Fruit fly (Drosophila melanogaster) whole organism, embryonic: ENCODE data around the gene Gas8.

Source experiments
- CG12071 ChIP-seq: fragments of 200-800 bp; sonication (Bioruptor generic); optimal IDR thresholded peaks from 3 replicates; lab custom pipeline; 2018; ENCODE audit warnings: missing biosample characterization, mild to moderate bottlenecking, missing genetic modification characterization
- CG12236 ChIP-seq: fragments of 200-800 bp; sonication (Bioruptor generic); optimal IDR thresholded peaks from 2 replicates; lab custom pipeline; 2016; ENCODE audit warnings: missing biosample characterization, missing genetic modification characterization
- CG12942 ChIP-seq: fragments of 200-800 bp; sonication (Bioruptor generic); optimal IDR thresholded peaks from 3 replicates; lab custom pipeline; 2016; ENCODE audit warnings: missing biosample characterization, missing genetic modification characterization
- CG13287 ChIP-seq: fragments of 200-800 bp; sonication (Bioruptor generic); IDR thresholded peaks from 2 replicates; pipeline ENCODE4 v1.3.6; 2022; ENCODE audit warnings: missing biosample characterization, missing genetic modification characterization; ENCODE audit not compliant: partially characterized antibody
- CG13624 ChIP-seq: fragments of 200-800 bp; sonication (Bioruptor generic); optimal IDR thresholded peaks from 2 replicates; lab custom pipeline; 2016; ENCODE audit warnings: missing biosample characterization, missing genetic modification characterization
- CG14014 ChIP-seq: fragments of 200-800 bp; sonication (Bioruptor generic); IDR thresholded peaks from 2 replicates; pipeline ENCODE4 v1.3.6; 2022; ENCODE audit warnings: missing biosample characterization, missing genetic modification characterization
- CG14441 ChIP-seq: fragments of 200-800 bp; sonication (Bioruptor generic); IDR thresholded peaks from 2 replicates; pipeline ENCODE4 v1.3.6; 2022; ENCODE audit warnings: missing biosample characterization, missing genetic modification characterization
- CG14667 ChIP-seq: fragments of 200-800 bp; sonication (Bioruptor generic); IDR thresholded peaks from 2 replicates; pipeline ENCODE4 v1.3.6; 2022; ENCODE audit warnings: missing biosample characterization, missing genetic modification characterization
- CG14860 ChIP-seq: fragments of 200-800 bp; sonication (Bioruptor generic); IDR thresholded peaks from 3 replicates; pipeline ENCODE4 v1.3.6; 2022; ENCODE audit warnings: missing biosample characterization, missing genetic modification characterization; ENCODE audit not compliant: partially characterized antibody
- CG1647 ChIP-seq: fragments of 200-800 bp; sonication (Bioruptor generic); optimal IDR thresholded peaks from 3 replicates; lab custom pipeline; 2016; ENCODE audit warnings: missing biosample characterization, missing genetic modification characterization
- CG18011 ChIP-seq: fragments of 200-800 bp; sonication (Bioruptor generic); optimal IDR thresholded peaks from 2 replicates; lab custom pipeline; 2017; ENCODE audit warnings: missing biosample characterization, missing genetic modification characterization, mild to moderate bottlenecking, moderate library complexity, missing genotype
- CG18262 ChIP-seq: fragments of 200-800 bp; optimal IDR thresholded peaks from 3 replicates; lab custom pipeline; 2019; ENCODE audit warnings: missing biosample characterization, mild to moderate bottlenecking, missing genetic modification characterization, moderate library complexity
- CG2202 ChIP-seq: fragments of 200-800 bp; sonication (Bioruptor generic); optimal IDR thresholded peaks from 2 replicates; lab custom pipeline; 2018; ENCODE audit warnings: missing biosample characterization, mild to moderate bottlenecking, missing genetic modification characterization
- CG31224 ChIP-seq: fragments of 200-800 bp; sonication (Bioruptor generic); IDR thresholded peaks from 2 replicates; pipeline ENCODE4 v1.3.6; 2022; ENCODE audit warnings: missing biosample characterization, missing genetic modification characterization
- CG3281 ChIP-seq: fragments of 200-800 bp; sonication (Bioruptor generic); optimal IDR thresholded peaks from 3 replicates; lab custom pipeline; 2017; ENCODE audit warnings: missing biosample characterization, mild to moderate bottlenecking, missing genetic modification characterization
- CG3838 ChIP-seq: fragments of 200-800 bp; sonication (Bioruptor generic); optimal IDR thresholded peaks from 3 replicates; lab custom pipeline; 2016; ENCODE audit warnings: missing biosample characterization, missing genetic modification characterization
- CG3995 ChIP-seq: fragments of 200-800 bp; sonication (Bioruptor generic); optimal IDR thresholded peaks from 3 replicates; lab custom pipeline; 2016; ENCODE audit warnings: missing biosample characterization, missing genetic modification characterization
- CG4328 ChIP-seq: fragments of 200-800 bp; sonication (Bioruptor generic); optimal IDR thresholded peaks from 3 replicates; lab custom pipeline; 2017; ENCODE audit warnings: missing biosample characterization, missing genetic modification reagents, missing genetic modification characterization
- CG4617 ChIP-seq: fragments of 200-800 bp; sonication (Bioruptor generic); optimal IDR thresholded peaks from 3 replicates; lab custom pipeline; 2016; ENCODE audit warnings: missing biosample characterization, missing genetic modification characterization, borderline replicate concordance
- CG4730 ChIP-seq: fragments of 200-800 bp; sonication (Bioruptor generic); IDR thresholded peaks from 2 replicates; pipeline ENCODE4 v1.3.6; 2022; ENCODE audit warnings: missing biosample characterization, missing genetic modification characterization
- CG4820 ChIP-seq: fragments of 200-800 bp; sonication (Bioruptor generic); optimal IDR thresholded peaks from 3 replicates; lab custom pipeline; 2016; ENCODE audit warnings: missing biosample characterization, missing genetic modification characterization
- CG6683 ChIP-seq: fragments of 200-800 bp; sonication (Bioruptor generic); optimal IDR thresholded peaks from 2 replicates; lab custom pipeline; 2017; ENCODE audit warnings: missing biosample characterization, mild to moderate bottlenecking, missing genetic modification characterization, missing genetic modification reagents
- CG7839 ChIP-seq: fragments of 200-800 bp; sonication (Bioruptor generic); optimal IDR thresholded peaks from 3 replicates; lab custom pipeline; 2018; ENCODE audit warnings: missing biosample characterization, mild to moderate bottlenecking, missing genetic modification characterization, moderate library complexity
- CG7963 ChIP-seq: fragments of 200-800 bp; sonication (Bioruptor generic); IDR thresholded peaks from 3 replicates; pipeline ENCODE4 v1.3.6; 2022; ENCODE audit warnings: missing biosample characterization, missing genetic modification characterization; ENCODE audit not compliant: partially characterized antibody
- CG7987 ChIP-seq: fragments of 200-800 bp; sonication (Bioruptor generic); optimal IDR thresholded peaks from 2 replicates; lab custom pipeline; 2018; ENCODE audit warnings: missing biosample characterization, mild to moderate bottlenecking, missing genetic modification characterization, moderate library complexity
- Ets65A ChIP-seq: fragments of 200-800 bp; sonication (Bioruptor generic); peaks from one replicate; lab custom pipeline; 2016; ENCODE audit warnings: missing biosample characterization, missing genetic modification characterization
- Fer3 ChIP-seq: fragments of 200-800 bp; sonication (Bioruptor generic); optimal IDR thresholded peaks from 2 replicates; lab custom pipeline; 2018; ENCODE audit warnings: missing biosample characterization, mild to moderate bottlenecking, missing genetic modification characterization, moderate library complexity
- HHEX ChIP-seq: fragments of 200-800 bp; sonication (Bioruptor generic); optimal IDR thresholded peaks from 3 replicates; lab custom pipeline; 2017; ENCODE audit warnings: missing biosample characterization, mild to moderate bottlenecking, missing genetic modification characterization, missing genetic modification reagents
- HmgD ChIP-seq: fragments of 200-800 bp; sonication (Bioruptor generic); optimal IDR thresholded peaks from 3 replicates; lab custom pipeline; 2016; ENCODE audit warnings: missing biosample characterization, missing genetic modification characterization
- Hr39 ChIP-seq: fragments of >200 bp; optimal IDR thresholded peaks from 2 replicates; lab custom pipeline; 2017
- NC2α ChIP-seq: fragments of 200-800 bp; sonication (Bioruptor generic); optimal IDR thresholded peaks from 2 replicates; lab custom pipeline; 2016; ENCODE audit warnings: missing biosample characterization, missing genetic modification characterization
- NFAT ChIP-seq: fragments of 200-800 bp; sonication (Bioruptor generic); IDR thresholded peaks from 2 replicates; pipeline ENCODE4 v1.3.6; 2022; ENCODE audit warnings: missing biosample characterization, missing genetic modification characterization
- NfI ChIP-seq: fragments of 200-800 bp; sonication (Bioruptor generic); optimal IDR thresholded peaks from 3 replicates; lab custom pipeline; 2018; ENCODE audit warnings: missing biosample characterization, mild to moderate bottlenecking, missing genetic modification characterization, moderate library complexity
- Sry-β ChIP-seq: fragments of 200-800 bp; sonication (Bioruptor generic); optimal IDR thresholded peaks from 2 replicates; lab custom pipeline; 2018; ENCODE audit warnings: missing biosample characterization, mild to moderate bottlenecking, missing genetic modification characterization, moderate library complexity
- Taf1 ChIP-seq: fragments of 200-800 bp; sonication (Bioruptor generic); IDR thresholded peaks from 2 replicates; pipeline ENCODE4 v1.3.6; 2022; ENCODE audit warnings: missing biosample characterization, missing genetic modification characterization
- Xbp1 ChIP-seq: fragments of 200-800 bp; sonication (Bioruptor generic); optimal IDR thresholded peaks from 3 replicates; lab custom pipeline; 2016; ENCODE audit warnings: missing biosample characterization, mild to moderate bottlenecking, missing genetic modification characterization
- bcd ChIP-seq: fragments of 200-800 bp; sonication (Bioruptor generic); optimal IDR thresholded peaks from 2 replicates; lab custom pipeline; 2017; ENCODE audit warnings: missing biosample characterization, mild to moderate bottlenecking, missing genetic modification characterization
- cg ChIP-seq: fragments of 200-800 bp; sonication (Bioruptor generic); optimal IDR thresholded peaks from 3 replicates; lab custom pipeline; 2019; ENCODE audit warnings: missing biosample characterization, mild to moderate bottlenecking, missing genetic modification characterization, moderate library complexity
- croc ChIP-seq: fragments of 200-800 bp; sonication (Bioruptor generic); conservative IDR thresholded peaks from 3 replicates; pipeline ENCODE4 v1.3.6; 2022; ENCODE audit warnings: missing biosample characterization, missing genetic modification characterization
- crp ChIP-seq, 2 experiments: fragments of 200-800 bp; sonication (Bioruptor generic); optimal IDR thresholded peaks; 2 replicates in 1 of 2; 3 replicates in 1 of 2; lab custom pipeline; 2017; ENCODE audit warnings: missing biosample characterization in 2 of 2, missing genetic modification characterization in 2 of 2, mild to moderate bottlenecking in 1 of 2, moderate library complexity in 1 of 2
- emc ChIP-seq: fragments of 200-800 bp; sonication (Bioruptor generic); optimal IDR thresholded peaks from 2 replicates; lab custom pipeline; 2016; ENCODE audit warnings: missing biosample characterization, missing genetic modification characterization
- hkb ChIP-seq, 2 experiments: fragments of 200-800 bp in 1 of 2; fragments of >200 bp in 1 of 2; sonication (Bioruptor generic) in 1 of 2; IDR thresholded peaks in 1 of 2; optimal IDR thresholded peaks in 1 of 2; 2 replicates each; pipeline versions ENCODE4 v1.3.6 to Lab custom; 2017 to 2022; ENCODE audit warnings: missing biosample characterization in 1 of 2, missing genetic modification characterization in 1 of 2
- oc ChIP-seq: fragments of 200-800 bp; sonication (Bioruptor generic); optimal IDR thresholded peaks from 2 replicates; lab custom pipeline; 2018; ENCODE audit warnings: missing biosample characterization, mild to moderate bottlenecking, missing genetic modification characterization, moderate library complexity
- sd ChIP-seq: fragments of 200-800 bp; sonication (Bioruptor generic); optimal IDR thresholded peaks from 3 replicates; lab custom pipeline; 2018; ENCODE audit warnings: missing biosample characterization, mild to moderate bottlenecking, missing genetic modification characterization, moderate library complexity
- sens ChIP-seq: fragments of 200-800 bp; sonication (Bioruptor generic); peaks from one replicate; lab custom pipeline; 2016; ENCODE audit warnings: missing biosample characterization, missing genetic modification characterization
- ssp ChIP-seq: fragments of 200-800 bp; sonication (Bioruptor generic); IDR thresholded peaks from 2 replicates; pipeline ENCODE4 v1.3.6; 2022; ENCODE audit warnings: missing biosample characterization, missing genetic modification characterization
- tgo ChIP-seq: fragments of 200-800 bp; sonication (Bioruptor generic); IDR thresholded peaks from 3 replicates; pipeline ENCODE4 v1.3.6; 2022; ENCODE audit warnings: missing biosample characterization, missing genetic modification characterization
- unpg ChIP-seq: fragments of 200-800 bp; sonication (Bioruptor generic); optimal IDR thresholded peaks from 3 replicates; lab custom pipeline; 2018; ENCODE audit warnings: missing biosample characterization, mild to moderate bottlenecking, missing genetic modification characterization, moderate library complexity

Gene Gas8

DNA sequence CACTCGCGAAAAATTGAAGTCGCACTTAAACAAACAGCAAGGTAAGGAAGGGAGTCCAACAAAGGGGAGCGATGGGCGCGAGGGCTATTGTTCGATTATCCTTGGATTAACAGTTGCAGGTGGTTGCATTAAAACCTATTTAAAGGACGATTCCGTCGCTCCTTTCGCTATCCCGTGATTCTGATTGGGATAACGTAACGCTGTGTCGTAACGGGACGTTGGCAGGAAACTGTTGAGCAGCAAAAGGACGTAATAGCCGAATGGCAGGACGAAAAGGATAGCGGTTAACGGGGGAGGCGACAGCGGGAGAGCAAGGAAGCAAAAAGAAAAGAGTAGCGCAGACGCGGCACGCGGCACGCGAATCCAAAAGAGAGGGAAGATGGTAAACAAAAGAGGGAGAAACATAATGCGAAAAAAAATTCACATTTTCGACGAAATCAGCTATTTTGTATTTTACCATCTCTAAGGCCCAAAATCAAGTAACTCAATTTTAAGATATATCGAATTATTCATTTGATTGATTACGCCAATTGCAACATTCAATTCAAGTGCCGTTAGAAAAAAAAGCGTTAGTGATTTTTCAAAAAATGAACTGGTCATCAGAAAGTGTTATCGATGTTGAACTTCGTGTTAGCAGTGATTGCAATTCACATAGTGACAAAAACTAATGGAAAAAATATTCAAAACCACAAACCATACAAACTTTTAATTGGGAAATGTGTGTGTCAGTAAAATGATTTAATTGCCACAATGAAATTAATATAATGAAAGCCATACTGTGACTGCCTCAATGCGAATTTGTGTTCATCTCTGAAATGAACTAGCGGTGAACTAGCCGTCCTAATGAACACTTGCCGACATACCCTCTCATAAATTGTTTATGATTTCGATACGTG lies 22.3 kb downstream of the Gas8 start, which contains the start of the genes CG10804 and CG10802 (continued):
- TF ChIP-seq CG12071 (no peak), CG4617 (peak; percentile 53), cg (GFP tag; lab: Kevin White, UChicago) (no peak), sd (tag; lab: Kevin White, UChicago) (peak; percentile 48), Sry-β (GFP tag; lab: Kevin White, UChicago) (peak; percentile 86), NC2α (GFP tag; lab: Kevin White, UChicago) (no peak), NfI (peak; percentile 65), HHEX (GFP tag; lab: Kevin White, UChicago) (peak; percentile 52), CG7963 (0 out of 3 replicates have a peak, but pooled peaks have one; percentile 38), CG31224 (peak; percentile 71), unpg (GFP tag; lab: Kevin White, UChicago) (peak; percentile 70), oc (tag; lab: Kevin White, UChicago) (no peak), hkb (optimal IDR thresholded peaks at IDR 0.05; lab: Kevin White, UChicago) (no peak), hkb (GFP tag; IDR thresholded peaks at IDR 0.05; lab: Robert Waterston, UW) (peak; percentile 49; the same call in 1 of the 2 replicates), ssp (peak; percentile 78), CG14014 (GFP tag; lab: Robert Waterston, UW) (peak; percentile 82), Xbp1 (GFP tag; lab: Kevin White, UChicago) (peak; percentile 82), CG12942 (GFP tag; lab: Kevin White, UChicago) (peak; percentile 70), crp (GFP tag; optimal IDR thresholded peaks at IDR 0.05; lab: Kevin White, UChicago) (peak in 1 of 2 experiments; percentile 42), CG3281 (GFP tag; lab: Kevin White, UChicago) (peak; percentile 58), CG18262 (tag; lab: Kevin White, UChicago) (peak; percentile 72), CG13287 (GFP tag; lab: Robert Waterston, UW) (peak; percentile 78), CG7839 (tag; lab: Kevin White, UChicago) (no peak), CG7987 (GFP tag; lab: Kevin White, UChicago) (peak; percentile 14), CG2202 (tag; lab: Kevin White, UChicago) (peak; percentile 16), CG3838 (GFP tag; lab: Kevin White, UChicago) (no peak), bcd (peak; percentile 56), CG4820 (peak; percentile 68), CG3995 (GFP tag; lab: Kevin White, UChicago) (peak; percentile 98), CG13624 (GFP tag; lab: Kevin White, UChicago) (peak; percentile 84), CG1647 (peak; percentile 74), CG14860 (GFP tag; lab: Robert Waterston, UW) (peak; percentile 57; the same call in 2 of the 3 replicates), Ets65A (GFP tag; lab: Kevin White, UChicago) (peak; percentile 98), NFAT (peak; percentile 77), tgo (GFP tag; lab: Robert Waterston, UW) (peak; percentile 90), CG14667 (peak; percentile 82), HmgD (GFP tag; lab: Kevin White, UChicago) (peak; percentile 82), CG14441 (GFP tag; lab: Robert Waterston, UW) (peak; percentile 85), croc (peak; percentile 63), sens (GFP tag; lab: Kevin White, UChicago) (peak; percentile 97), CG12236 (GFP tag; lab: Kevin White, UChicago) (peak; percentile 61), CG4730 (GFP tag; lab: Robert Waterston, UW) (peak; percentile 65), Hr39 (lab: Kevin White, UChicago) (no peak), CG18011 (GFP tag; lab: Kevin White, UChicago) (peak; percentile 45), emc (peak; percentile 46), Fer3 (tag; lab: Kevin White, UChicago) (no peak), CG6683 (no peak), CG4328 (no peak), Taf1 (GFP tag; lab: Robert Waterston, UW) (peak; percentile 79)
